Worm (Caenorhabditis elegans) whole organism, early embryonic: ENCODE measurements around the gene ogt-1.

ENCODE experiments used
- B0310.2 ChIP-seq: sonication (generic microtip); optimal IDR thresholded peaks from 2 replicates; lab custom pipeline; 2016; ENCODE audit warnings: mild to moderate bottlenecking, missing genetic modification characterization, missing compliant biosample characterization
- F13C5.2 ChIP-seq: sonication (generic microtip); optimal IDR thresholded peaks from 2 replicates; lab custom pipeline; 2017; ENCODE audit warnings: mild to moderate bottlenecking, missing genetic modification characterization, inconsistent platforms, missing compliant biosample characterization
- aly-1 ChIP-seq: sonication (generic microtip); optimal IDR thresholded peaks from 2 replicates; lab custom pipeline; 2016; ENCODE audit warnings: missing genetic modification characterization, missing compliant biosample characterization
- ama-1 ChIP-seq: fragments of 150-350 bp; optimal IDR thresholded peaks from 2 replicates; lab custom pipeline; 2014
- ceh-13 ChIP-seq: fragments of 200-800 bp; sonication (Bioruptor generic); optimal IDR thresholded peaks from 2 replicates; lab custom pipeline; 2018; ENCODE audit warnings: mild to moderate bottlenecking, missing genetic modification characterization, missing compliant biosample characterization
- ceh-36 ChIP-seq: sonication (generic microtip); optimal IDR thresholded peaks from 2 replicates; lab custom pipeline; 2016; ENCODE audit warnings: missing genetic modification characterization, inconsistent platforms, missing compliant biosample characterization
- ets-7 ChIP-seq: sonication (generic microtip); optimal IDR thresholded peaks from 2 replicates; lab custom pipeline; 2016; ENCODE audit warnings: missing genotype, missing genetic modification characterization, missing compliant biosample characterization
- flt-1 ChIP-seq: fragments of 200-800 bp; sonication (Bioruptor generic); IDR thresholded peaks from 2 replicates; pipeline ENCODE4 v1.3.6; 2022; ENCODE audit warnings: missing genetic modification characterization, missing compliant biosample characterization
- hmbx-1 ChIP-seq: sonication (generic microtip); optimal IDR thresholded peaks from 2 replicates; lab custom pipeline; 2016; ENCODE audit warnings: mild to moderate bottlenecking, missing genetic modification characterization, missing compliant biosample characterization
- hmg-4 ChIP-seq: fragments of 200-800 bp; sonication (Bioruptor generic); optimal IDR thresholded peaks from 2 replicates; lab custom pipeline; 2018; ENCODE audit warnings: mild to moderate bottlenecking, missing genetic modification characterization, missing compliant biosample characterization
- hnd-1 ChIP-seq: sonication (generic microtip); optimal IDR thresholded peaks from 2 replicates; lab custom pipeline; 2016; ENCODE audit warnings: missing genetic modification characterization, missing compliant biosample characterization
- pes-1 ChIP-seq: fragments of 200-800 bp; sonication (Bioruptor generic); IDR thresholded peaks from 2 replicates; pipeline ENCODE4 v1.3.6; 2022; ENCODE audit warnings: missing genetic modification reagents, missing genetic modification characterization, missing compliant biosample characterization
- scrt-1 ChIP-seq: fragments of 200-800 bp; sonication (Bioruptor generic); IDR thresholded peaks from 2 replicates; pipeline ENCODE4 v1.3.6; 2022; ENCODE audit warnings: missing genetic modification characterization, missing compliant biosample characterization
- sea-1 ChIP-seq: fragments of 200-800 bp; sonication (Bioruptor generic); conservative IDR thresholded peaks from 2 replicates; pipeline ENCODE4 v1.3.6; 2022; ENCODE audit warnings: missing genetic modification characterization, missing compliant biosample characterization
- tbx-11 ChIP-seq: fragments of 200-800 bp; sonication (Bioruptor generic); IDR thresholded peaks from 2 replicates; pipeline ENCODE4 v1.3.6; 2022; ENCODE audit warnings: missing genetic modification characterization, missing compliant biosample characterization
- tbx-37 ChIP-seq: fragments of 200-800 bp; sonication (Bioruptor generic); conservative IDR thresholded peaks from 2 replicates; pipeline ENCODE4 v1.3.6; 2022; ENCODE audit warnings: missing genetic modification reagents, missing genetic modification characterization, missing compliant biosample characterization
- tra-4 ChIP-seq: sonication (generic microtip); optimal IDR thresholded peaks from 2 replicates; lab custom pipeline; 2017; ENCODE audit warnings: missing genetic modification characterization, missing compliant biosample characterization

Gene ogt-1

ce11 chrIII:7197973-7198372, 44.4 kb upstream of the ogt-1 start, which contains the start of gene exos-9:
Gene exos-9, minus strand, starts transcription at chrIII:7198073.
- TF ChIP-seq F13C5.2 (tag; lab: Kevin White, UChicago) (no peak), ceh-36 (tag; lab: Kevin White, UChicago) (no peak), tra-4 (tag; lab: Kevin White, UChicago) (no peak), B0310.2 (tag; lab: Kevin White, UChicago) (no peak), scrt-1 (GFP tag; lab: Robert Waterston, UW) (no peak), flt-1 (GFP tag; lab: Robert Waterston, UW) (no peak), ama-1 (no peak), hmbx-1 (no peak), sea-1 (no peak)

ce11 chrIII:7195325-7195724, 41.7 kb upstream of the ogt-1 start, which contains the start of gene F37C12.18:
Gene F37C12.18, minus strand, starts transcription at chrIII:7195425.
- no peak for TF ChIP-seq hnd-1 (tag; lab: Kevin White, UChicago)
- TF ChIP-seq flt-1 (GFP tag; lab: Robert Waterston, UW) = no peak
- no peak for TF ChIP-seq tra-4 (tag; lab: Kevin White, UChicago)
- TF ChIP-seq hmg-4 (GFP tag; lab: Kevin White, UChicago) = no peak
- TF ChIP-seq pes-1 (GFP tag; lab: Robert Waterston, UW) = no peak
- no peak for TF ChIP-seq ets-7 (tag; lab: Kevin White, UChicago)
- no peak for TF ChIP-seq ama-1
- no peak for TF ChIP-seq aly-1 (tag; lab: Kevin White, UChicago)
- TF ChIP-seq F13C5.2 (tag; lab: Kevin White, UChicago) = no peak
- no peak for TF ChIP-seq ceh-36 (tag; lab: Kevin White, UChicago)
- TF ChIP-seq tbx-37 = no peak
- TF ChIP-seq sea-1 = no peak
- no peak for TF ChIP-seq tbx-11 (GFP tag; lab: Robert Waterston, UW)
- no peak for TF ChIP-seq ceh-13 (GFP tag; lab: Kevin White, UChicago)
- no peak for TF ChIP-seq hmbx-1
- no peak for TF ChIP-seq scrt-1 (GFP tag; lab: Robert Waterston, UW)
- TF ChIP-seq B0310.2 (tag; lab: Kevin White, UChicago) = no peak

- TF ChIP-seq ceh-13 (GFP tag; lab: Kevin White, UChicago) (no peak), hmbx-1 (no peak), sea-1 (no peak), scrt-1 (GFP tag; lab: Robert Waterston, UW) (no peak), B0310.2 (tag; lab: Kevin White, UChicago) (no peak), tbx-37 (no peak), tbx-11 (GFP tag; lab: Robert Waterston, UW) (no peak), ceh-36 (tag; lab: Kevin White, UChicago) (no peak), F13C5.2 (tag; lab: Kevin White, UChicago) (no peak), ets-7 (tag; lab: Kevin White, UChicago) (no peak), tra-4 (tag; lab: Kevin White, UChicago) (no peak), hnd-1 (tag; lab: Kevin White, UChicago) (no peak), flt-1 (GFP tag; lab: Robert Waterston, UW) (no peak), hmg-4 (GFP tag; lab: Kevin White, UChicago) (no peak)
These were observed 39.5 kb upstream of the ogt-1 start, which contains the start of gene mec-14 for ce11 chrIII:7192942-7193665. Gene mec-14, minus strand, starts transcription at chrIII:7192992.

ce11 chrIII:7189581-7190128, 36.1 kb upstream of the ogt-1 start, which contains the start of gene rps-21:
Gene rps-21, minus strand, starts transcription at chrIII:7189631.
- no peak for TF ChIP-seq hmbx-1
- TF ChIP-seq flt-1 (GFP tag; lab: Robert Waterston, UW) = no peak
- no peak for TF ChIP-seq scrt-1 (GFP tag; lab: Robert Waterston, UW)
- TF ChIP-seq ceh-13 (GFP tag; lab: Kevin White, UChicago) = no peak
- no peak for TF ChIP-seq tra-4 (tag; lab: Kevin White, UChicago)
- TF ChIP-seq hnd-1 (tag; lab: Kevin White, UChicago) = no peak
- TF ChIP-seq aly-1 (tag; lab: Kevin White, UChicago) = no peak
- TF ChIP-seq ets-7 (tag; lab: Kevin White, UChicago) = no peak
- TF ChIP-seq B0310.2 (tag; lab: Kevin White, UChicago) = no peak
- TF ChIP-seq pes-1 (GFP tag; lab: Robert Waterston, UW) = 0 out of 2 replicates have a peak, but pooled peaks have one; percentile 32
- peak; percentile 24 for TF ChIP-seq hmg-4 (GFP tag; lab: Kevin White, UChicago)
- peak; percentile 47 for TF ChIP-seq F13C5.2 (tag; lab: Kevin White, UChicago)
- TF ChIP-seq tbx-11 (GFP tag; lab: Robert Waterston, UW) = no peak

ce11 chrIII:7188300-7189052, 34.9 kb upstream of the ogt-1 start, which contains the start of the genes F37C12.21 and F37C12.10:
Gene F37C12.21, plus strand, starts transcription at chrIII:7188357.
Gene F37C12.10, minus strand, starts transcription at chrIII:7188384.
- TF ChIP-seq tbx-37 (no peak), B0310.2 (tag; lab: Kevin White, UChicago) (no peak), flt-1 (GFP tag; lab: Robert Waterston, UW) (no peak), ceh-36 (tag; lab: Kevin White, UChicago) (no peak), hmg-4 (GFP tag; lab: Kevin White, UChicago) (no peak), sea-1 (no peak), pes-1 (GFP tag; lab: Robert Waterston, UW) (no peak), aly-1 (tag; lab: Kevin White, UChicago) (no peak), ets-7 (tag; lab: Kevin White, UChicago) (no peak), hmbx-1 (no peak), F13C5.2 (tag; lab: Kevin White, UChicago) (no peak), tra-4 (tag; lab: Kevin White, UChicago) (no peak), ama-1 (no peak)

- TF ChIP-seq hmbx-1 = no peak
- no peak for TF ChIP-seq F13C5.2 (tag; lab: Kevin White, UChicago)
- TF ChIP-seq hnd-1 (tag; lab: Kevin White, UChicago) = no peak
- no peak for TF ChIP-seq ceh-13 (GFP tag; lab: Kevin White, UChicago)
- TF ChIP-seq flt-1 (GFP tag; lab: Robert Waterston, UW) = no peak
- no peak for TF ChIP-seq hmg-4 (GFP tag; lab: Kevin White, UChicago)
- no peak for TF ChIP-seq ets-7 (tag; lab: Kevin White, UChicago)
- no peak for TF ChIP-seq tbx-11 (GFP tag; lab: Robert Waterston, UW)
- no peak for TF ChIP-seq scrt-1 (GFP tag; lab: Robert Waterston, UW)
- no peak for TF ChIP-seq tbx-37
- TF ChIP-seq aly-1 (tag; lab: Kevin White, UChicago) = no peak
- TF ChIP-seq sea-1 = no peak
- no peak for TF ChIP-seq tra-4 (tag; lab: Kevin White, UChicago)
- TF ChIP-seq ceh-36 (tag; lab: Kevin White, UChicago) = no peak
- no peak for TF ChIP-seq ama-1
- no peak for TF ChIP-seq pes-1 (GFP tag; lab: Robert Waterston, UW)
- TF ChIP-seq B0310.2 (tag; lab: Kevin White, UChicago) = no peak
These were observed 31.9 kb upstream of the ogt-1 start, which contains the start of gene F37C12.14 for ce11 chrIII:7185473-7185872. Gene F37C12.14, minus strand, starts transcription at chrIII:7185573.
